Worm (Caenorhabditis elegans) whole organism, L1 larva: ENCODE results near the gene Y39E4B.5.

Experiments
- C04F5.9 ChIP-seq: sonication (generic microtip); optimal IDR thresholded peaks from 2 replicates; lab custom pipeline; 2016; ENCODE audit warnings: missing genetic modification characterization, missing compliant biosample characterization
- F16B12.6 ChIP-seq: fragments of 150-350 bp; optimal IDR thresholded peaks from 2 replicates; lab custom pipeline; 2014; ENCODE audit warnings: missing biosample characterization, missing genetic modification characterization
- Y116A8C.19 ChIP-seq: sonication (generic microtip); optimal IDR thresholded peaks from 2 replicates; lab custom pipeline; 2016; ENCODE audit warnings: missing compliant biosample characterization, missing genetic modification characterization, borderline replicate concordance
- ceh-82 ChIP-seq, 3 experiments: fragments of 150-350 bp in 1 of 3; sonication (generic microtip) in 2 of 3; optimal IDR thresholded peaks; 2 replicates each; lab custom pipeline; 2014 to 2017; ENCODE audit warnings: missing biosample characterization in 3 of 3, missing genetic modification characterization in 3 of 3
- ceh-88 ChIP-seq: fragments of 200-800 bp; sonication (Bioruptor generic); IDR thresholded peaks from 2 replicates; pipeline ENCODE4 v1.3.6; 2022; ENCODE audit warnings: missing genetic modification characterization, missing compliant biosample characterization
- ces-1 ChIP-seq: fragments of 150-350 bp; optimal IDR thresholded peaks from 2 replicates; lab custom pipeline; 2014; ENCODE audit warnings: missing biosample characterization, missing genetic modification reagents, missing genetic modification characterization
- dpl-1 ChIP-seq, 3 experiments: fragments of 150-350 bp in 2 of 3; sonication (generic microtip) in 1 of 3; optimal IDR thresholded peaks; 2 replicates each; lab custom pipeline; 2014 to 2017; ENCODE audit warnings: missing biosample characterization in 3 of 3, missing genetic modification characterization in 3 of 3, missing genetic modification reagents in 3 of 3
- dsc-1 ChIP-seq: sonication (generic microtip); optimal IDR thresholded peaks from 2 replicates; lab custom pipeline; 2016; ENCODE audit warnings: mild to moderate bottlenecking, missing genetic modification characterization, missing compliant biosample characterization
- efl-1 ChIP-seq, 4 experiments: fragments of 150-350 bp; optimal IDR thresholded peaks in 3 of 4; peaks in 1 of 4; 1 replicate in 1 of 4; 2 replicates in 3 of 4; lab custom pipeline; 2014; ENCODE audit warnings: missing biosample characterization in 2 of 4, missing genetic modification characterization in 2 of 4, missing genetic modification reagents in 2 of 4
- efl-3 ChIP-seq: fragments of 200-800 bp; sonication (Bioruptor generic); optimal IDR thresholded peaks from 2 replicates; lab custom pipeline; 2018; ENCODE audit warnings: mild to moderate bottlenecking, missing genetic modification characterization, missing compliant biosample characterization
- egl-13 ChIP-seq: sonication (generic microtip); optimal IDR thresholded peaks from 2 replicates; lab custom pipeline; 2016; ENCODE audit warnings: missing genotype, missing genetic modification reagents, missing genetic modification characterization, missing compliant biosample characterization
- egl-27 ChIP-seq, 2 experiments: fragments of 150-350 bp in 1 of 2; sonication (generic microtip); optimal IDR thresholded peaks; 3 replicates each; lab custom pipeline; 2017 to 2018; ENCODE audit warnings: missing biosample characterization in 2 of 2, missing genetic modification characterization in 2 of 2, missing genetic modification reagents in 2 of 2
- elt-2 ChIP-seq: sonication (generic microtip); optimal IDR thresholded peaks from 2 replicates; lab custom pipeline; 2016; ENCODE audit warnings: missing genetic modification characterization, mild to moderate bottlenecking, inconsistent platforms, missing compliant biosample characterization, missing genetic modification reagents
- elt-3 ChIP-seq, 6 experiments: fragments of 150-350 bp in 1 of 6; sonication (generic microtip); optimal IDR thresholded peaks; 2 replicates each; lab custom pipeline; 2017 to 2018; ENCODE audit warnings: missing biosample characterization in 6 of 6, missing genetic modification characterization in 6 of 6, inconsistent platforms in 1 of 6
- hlh-17 ChIP-seq: fragments of 200-800 bp; sonication (Bioruptor generic); optimal IDR thresholded peaks from 2 replicates; lab custom pipeline; 2018; ENCODE audit warnings: missing genetic modification characterization, mild to moderate bottlenecking, missing compliant biosample characterization, moderate library complexity, borderline replicate concordance
- jun-1 ChIP-seq: fragments of 150-350 bp; optimal IDR thresholded peaks from 2 replicates; lab custom pipeline; 2014; ENCODE audit warnings: missing biosample characterization, missing genetic modification reagents, missing genetic modification characterization
- lin-14 ChIP-seq: fragments of 200-800 bp; sonication (Bioruptor generic); optimal IDR thresholded peaks from 2 replicates; lab custom pipeline; 2018; ENCODE audit warnings: mild to moderate bottlenecking, missing genetic modification characterization, moderate library complexity, missing compliant biosample characterization
- lin-15B ChIP-seq: fragments of 150-350 bp; sonication (generic microtip); optimal IDR thresholded peaks from 3 replicates; lab custom pipeline; 2014; ENCODE audit warnings: missing biosample characterization, missing genetic modification characterization
- lin-35 ChIP-seq, 2 experiments: fragments of 150-350 bp; optimal IDR thresholded peaks; 2 replicates each; lab custom pipeline; 2014; ENCODE audit warnings: missing biosample characterization in 2 of 2, missing genetic modification characterization in 2 of 2, missing genetic modification reagents in 2 of 2
- lir-3 ChIP-seq: sonication (generic microtip); optimal IDR thresholded peaks from 2 replicates; lab custom pipeline; 2016; ENCODE audit warnings: mild to moderate bottlenecking, missing genetic modification characterization, moderate library complexity, missing compliant biosample characterization; ENCODE audit not compliant: poor library complexity
- lsy-2 ChIP-seq, 2 experiments: fragments of 150-350 bp; optimal IDR thresholded peaks; 2 replicates each; lab custom pipeline; 2014; ENCODE audit warnings: missing biosample characterization in 2 of 2, missing genetic modification characterization in 2 of 2
- mab-9 ChIP-seq: fragments of 200-800 bp; sonication (Bioruptor generic); IDR thresholded peaks from 2 replicates; pipeline ENCODE4 v1.3.6; 2022; ENCODE audit warnings: missing genetic modification reagents, missing genetic modification characterization, missing compliant biosample characterization
- mdl-1 ChIP-seq, 2 experiments: fragments of 150-350 bp; optimal IDR thresholded peaks; 2 replicates each; lab custom pipeline; 2014 to 2017; ENCODE audit warnings: missing biosample characterization in 2 of 2, missing genetic modification characterization in 2 of 2, inconsistent platforms in 1 of 2
- mef-2 ChIP-seq: fragments of 150-350 bp; optimal IDR thresholded peaks from 2 replicates; lab custom pipeline; 2014; ENCODE audit warnings: missing biosample characterization, missing genetic modification characterization
- mep-1 ChIP-seq: fragments of 150-350 bp; optimal IDR thresholded peaks from 2 replicates; lab custom pipeline; 2014; ENCODE audit warnings: missing biosample characterization, missing genetic modification characterization
- nhr-19 ChIP-seq: fragments of 200-800 bp; sonication (Bioruptor generic); conservative IDR thresholded peaks from 2 replicates; pipeline ENCODE4 v1.3.6; 2022; ENCODE audit warnings: missing genetic modification characterization, missing compliant biosample characterization
- nhr-28 ChIP-seq: fragments of 150-350 bp; optimal IDR thresholded peaks from 2 replicates; lab custom pipeline; 2014; ENCODE audit warnings: missing biosample characterization, missing genetic modification characterization
- nhr-47 ChIP-seq: sonication (generic microtip); optimal IDR thresholded peaks from 2 replicates; lab custom pipeline; 2016; ENCODE audit warnings: mild to moderate bottlenecking, missing genetic modification characterization, moderate library complexity, missing compliant biosample characterization
- nhr-76 ChIP-seq: sonication (generic microtip); optimal IDR thresholded peaks from 2 replicates; lab custom pipeline; 2017; ENCODE audit warnings: missing biosample characterization, missing genetic modification characterization
- nhr-85 ChIP-seq: sonication (generic microtip); peaks from one replicate; lab custom pipeline; 2016; ENCODE audit warnings: missing genetic modification characterization, inconsistent platforms, missing compliant biosample characterization
- pax-3 ChIP-seq: fragments of 200-800 bp; sonication (Bioruptor generic); optimal IDR thresholded peaks from 2 replicates; lab custom pipeline; 2018; ENCODE audit warnings: mild to moderate bottlenecking, missing genetic modification characterization, moderate library complexity, missing compliant biosample characterization
- pqm-1 ChIP-seq: sonication (generic microtip); optimal IDR thresholded peaks from 3 replicates; lab custom pipeline; 2017; ENCODE audit warnings: missing biosample characterization, missing genetic modification characterization
- skn-1 ChIP-seq: fragments of 150-350 bp; optimal IDR thresholded peaks from 2 replicates; lab custom pipeline; 2014; ENCODE audit warnings: missing biosample characterization, missing genetic modification characterization
- sptf-1 ChIP-seq: fragments of 150-350 bp; optimal IDR thresholded peaks from 2 replicates; lab custom pipeline; 2014; ENCODE audit warnings: missing biosample characterization, missing genetic modification characterization
- sup-37 ChIP-seq: fragments of 200-800 bp; sonication (Bioruptor generic); optimal IDR thresholded peaks from 2 replicates; lab custom pipeline; 2018; ENCODE audit warnings: mild to moderate bottlenecking, missing genetic modification characterization, missing compliant biosample characterization
- swsn-7 ChIP-seq: sonication (generic microtip); optimal IDR thresholded peaks from 2 replicates; lab custom pipeline; 2016; ENCODE audit warnings: missing genetic modification characterization, missing compliant biosample characterization
- tbx-2 ChIP-seq: sonication (generic microtip); optimal IDR thresholded peaks from 2 replicates; lab custom pipeline; 2016; ENCODE audit warnings: missing genetic modification characterization, missing compliant biosample characterization
- unc-62 ChIP-seq: fragments of 150-350 bp; optimal IDR thresholded peaks from 2 replicates; lab custom pipeline; 2014; ENCODE audit warnings: missing biosample characterization, missing genetic modification reagents, missing genetic modification characterization
- unc-86 ChIP-seq: sonication (generic microtip); optimal IDR thresholded peaks from 2 replicates; lab custom pipeline; 2016; ENCODE audit warnings: missing genetic modification characterization, missing compliant biosample characterization
- xbp-1 ChIP-seq: sonication (generic microtip); optimal IDR thresholded peaks from 2 replicates; lab custom pipeline; 2016; ENCODE audit warnings: missing genetic modification characterization, missing compliant biosample characterization
- ztf-11 ChIP-seq, 2 experiments: sonication (generic microtip); optimal IDR thresholded peaks; 2 replicates each; lab custom pipeline; 2016 to 2017; ENCODE audit warnings: missing genetic modification characterization in 2 of 2, missing biosample characterization in 1 of 2, missing compliant biosample characterization in 1 of 2

Gene Y39E4B.5

ce11 chrIII:13131220-13131619 is 38.5 kb upstream of the Y39E4B.5 start:
- TF ChIP-seq sup-37 (no peak), xbp-1 (tag; lab: Kevin White, UChicago) (no peak), elt-3 (tag; optimal IDR thresholded peaks at IDR 0.05; lab: Kevin White, UChicago) (no peak), mef-2 (no peak), tbx-2 (tag; lab: Kevin White, UChicago) (peak; percentile 23), lsy-2 (tag; optimal IDR thresholded peaks at IDR 0.05; lab: Kevin White, UChicago) (no peak), elt-2 (tag; lab: Kevin White, UChicago) (no peak), efl-1 (optimal IDR thresholded peaks at IDR 0.05; lab: Kevin White, UChicago) (peak in 1 of 2 experiments; percentile 2), efl-1 (GFP tag; optimal IDR thresholded peaks at IDR 0.05 in 1 of 2; lab: Kevin White, UChicago) (no peak), unc-86 (tag; lab: Kevin White, UChicago) (peak; percentile 26), pqm-1 (tag; lab: Kevin White, UChicago) (no peak), nhr-47 (tag; lab: Kevin White, UChicago) (peak; percentile 10), Y116A8C.19 (tag; lab: Kevin White, UChicago) (no peak), ces-1 (GFP tag; lab: Kevin White, UChicago) (peak; percentile 68), lir-3 (tag; lab: Kevin White, UChicago) (no peak), unc-62 (GFP tag; lab: Kevin White, UChicago) (no peak)

DNA sequence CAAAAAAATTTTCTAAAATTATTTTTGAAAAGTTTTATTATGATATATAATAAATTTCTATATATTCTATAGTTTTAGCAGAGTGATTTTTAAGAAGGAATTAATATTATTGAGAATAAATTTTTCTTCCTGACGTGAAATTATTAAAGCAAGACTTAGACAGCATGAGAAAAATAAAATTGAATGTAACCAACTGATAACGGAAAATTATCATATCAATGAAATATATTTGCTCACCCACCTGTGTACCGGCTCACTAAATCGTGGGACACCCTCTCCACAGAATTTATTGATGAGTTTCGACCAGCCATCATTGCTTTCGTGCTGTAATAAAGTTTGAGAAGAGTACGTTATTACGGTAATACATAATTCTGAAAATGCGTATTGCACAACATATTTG is 30.4 kb upstream of the Y39E4B.5 start, which contains the start of gene bre-2:
Gene bre-2, minus strand, starts transcription at position 326 of the 400 bp plus-strand sequence.
- no peak for TF ChIP-seq efl-3
- no peak for TF ChIP-seq efl-1 (optimal IDR thresholded peaks at IDR 0.05; lab: Kevin White, UChicago)
- peak in 1 of 2 experiments; percentile 1 for TF ChIP-seq efl-1 (GFP tag; optimal IDR thresholded peaks at IDR 0.05 in 1 of 2; lab: Kevin White, UChicago)
- peak; percentile 35 for TF ChIP-seq elt-2 (tag; lab: Kevin White, UChicago)
- no peak for TF ChIP-seq ceh-82 (tag; optimal IDR thresholded peaks at IDR 0.05; lab: Kevin White, UChicago)

ce11 chrIII:13151765-13152164 is 18.0 kb upstream of the Y39E4B.5 start:
- no peak for TF ChIP-seq mab-9 (GFP tag; lab: Robert Waterston, UW)
- peak in 1 of 3 experiments; percentile 1 for TF ChIP-seq dpl-1 (GFP tag; optimal IDR thresholded peaks at IDR 0.05; lab: Kevin White, UChicago)

ce11 chrIII:13152697-13153391 is 16.9 kb upstream of the Y39E4B.5 start, which contains the start of gene Y39E4B.10:
Y39E4B.10 (minus strand) TSS chrIII:13152858.
- TF ChIP-seq ceh-82 (tag; optimal IDR thresholded peaks at IDR 0.05; lab: Kevin White, UChicago) (peak in 2 of 3 experiments; percentile 26 to 27), egl-13 (tag; lab: Kevin White, UChicago) (peak; percentile 5), sptf-1 (no peak), lsy-2 (tag; optimal IDR thresholded peaks at IDR 0.05; lab: Kevin White, UChicago) (peak; percentile 62 to 67), elt-3 (tag; optimal IDR thresholded peaks at IDR 0.05; lab: Kevin White, UChicago) (peak in 1 of 6 experiments; percentile 46), F16B12.6 (peak; percentile 12), C04F5.9 (no peak), nhr-47 (tag; lab: Kevin White, UChicago) (peak; percentile 68), nhr-19 (GFP tag; lab: Robert Waterston, UW) (peak; percentile 12), hlh-17 (GFP tag; lab: Kevin White, UChicago) (no peak), swsn-7 (tag; lab: Kevin White, UChicago) (peak; percentile 51), egl-27 (tag; optimal IDR thresholded peaks at IDR 0.05; lab: Kevin White, UChicago) (no peak), lin-35 (GFP tag; optimal IDR thresholded peaks at IDR 0.05; lab: Kevin White, UChicago) (peak in 1 of 2 experiments; percentile 76), nhr-76 (tag; lab: Kevin White, UChicago) (no peak), ceh-88 (GFP tag; lab: Robert Waterston, UW) (no peak), efl-1 (optimal IDR thresholded peaks at IDR 0.05; lab: Kevin White, UChicago) (peak; percentile 65 to 69), efl-1 (GFP tag; optimal IDR thresholded peaks at IDR 0.05 in 1 of 2; lab: Kevin White, UChicago) (peak; percentile 74 to 97), jun-1 (tag; lab: Kevin White, UChicago) (no peak), lin-15B (tag; lab: Kevin White, UChicago) (peak; percentile 64), skn-1 (tag; lab: Kevin White, UChicago) (peak; percentile 3), unc-62 (GFP tag; lab: Kevin White, UChicago) (no peak), unc-86 (tag; lab: Kevin White, UChicago) (peak; percentile 47), dpl-1 (GFP tag; optimal IDR thresholded peaks at IDR 0.05; lab: Kevin White, UChicago) (peak; percentile 63 to 71 (median 66)), lin-14 (GFP tag; lab: Kevin White, UChicago) (no peak), nhr-28 (tag; lab: Kevin White, UChicago) (no peak), dsc-1 (tag; lab: Kevin White, UChicago) (peak; percentile 38), nhr-85 (no peak), ztf-11 (tag; optimal IDR thresholded peaks at IDR 0.05; lab: Kevin White, UChicago) (no peak), pax-3 (tag; lab: Kevin White, UChicago) (no peak), mdl-1 (tag; optimal IDR thresholded peaks at IDR 0.05; lab: Kevin White, UChicago) (peak in 1 of 2 experiments; percentile 27), tbx-2 (tag; lab: Kevin White, UChicago) (peak; percentile 59), mep-1 (peak; percentile 68)
